Worm (Caenorhabditis elegans): Measurements from ENCODE around the gene C03A3.9.

ce11 chrX:11245056-11245455 lies 21.8 kb upstream of the C03A3.9 start:
- TF ChIP-seq nhr-77 (tag; optimal IDR thresholded peaks at IDR 0.05) (no peak), sma-3 (GFP tag; optimal IDR thresholded peaks at IDR 0.05) (no peak), blmp-1 (tag; optimal IDR thresholded peaks at IDR 0.05; ENCODE audit: insufficient read depth) (no peak), lin-39 (tag; optimal IDR thresholded peaks at IDR 0.05) (no peak), alr-1 (tag; optimal IDR thresholded peaks at IDR 0.05) (no peak), dmd-4 (tag; optimal IDR thresholded peaks at IDR 0.05) (no peak), egl-27 (tag; optimal IDR thresholded peaks at IDR 0.05) (no peak), snpc-4 (tag; optimal IDR thresholded peaks at IDR 0.05) (no peak)

All from whole organism, L2 larva.